Fruit fly (Drosophila melanogaster) whole organism, prepupa: Measurements from ENCODE around the gene Sam-S.

Experiments used
- CG34406 ChIP-seq: fragments of 200-800 bp; sonication (Bioruptor generic); optimal IDR thresholded peaks from 3 replicates; lab custom pipeline; 2016; ENCODE audit warnings: missing biosample characterization, missing genetic modification characterization
- CG6854 ChIP-seq: fragments of 200-800 bp; sonication (Bioruptor generic); optimal IDR thresholded peaks from 2 replicates; lab custom pipeline; 2017; ENCODE audit warnings: missing biosample characterization, mild to moderate bottlenecking, missing genetic modification characterization

- no peak for TF ChIP-seq CG34406 (GFP tag; lab: Kevin White, UChicago)
- TF ChIP-seq CG6854 (GFP tag; lab: Kevin White, UChicago) = no peak
These were observed 31.4 kb downstream of the Sam-S start for dm6 chr2L:138063-138462.
